Worm (Caenorhabditis elegans) whole organism, L4 larva: ENCODE data around the gene ZK418.5.

Experiments used
- D1046.2 ChIP-seq: fragments of 200-800 bp; sonication (Bioruptor generic); IDR thresholded peaks from 2 replicates; pipeline ENCODE4 v1.3.6; 2022; ENCODE audit warnings: missing genetic modification characterization, missing compliant biosample characterization
- R02D3.7 ChIP-seq: fragments of 150-350 bp; sonication (generic microtip); optimal IDR thresholded peaks from 3 replicates; lab custom pipeline; 2014; ENCODE audit warnings: missing biosample characterization, missing genetic modification characterization
- T20F7.1 ChIP-seq: fragments of 200-800 bp; sonication (Bioruptor generic); optimal IDR thresholded peaks from 2 replicates; lab custom pipeline; 2018; ENCODE audit warnings: mild to moderate bottlenecking, missing genetic modification characterization, missing compliant biosample characterization
- Y5F2A.4 ChIP-seq: fragments of 200-800 bp; sonication (Bioruptor generic); optimal IDR thresholded peaks from 2 replicates; lab custom pipeline; 2018; ENCODE audit warnings: mild to moderate bottlenecking, missing genetic modification characterization, missing compliant biosample characterization
- ZK337.2 ChIP-seq: fragments of 200-800 bp; sonication (Bioruptor generic); IDR thresholded peaks from 2 replicates; pipeline ENCODE4 v1.3.6; 2022; ENCODE audit warnings: missing genetic modification reagents, missing genetic modification characterization, missing compliant biosample characterization
- ama-1 ChIP-seq: fragments of 150-350 bp; optimal IDR thresholded peaks from 2 replicates; lab custom pipeline; 2014; ENCODE audit warnings: inconsistent platforms, mixed read lengths
- arid-1 ChIP-seq: fragments of 200-800 bp; sonication (Bioruptor generic); conservative IDR thresholded peaks from 2 replicates; pipeline ENCODE4 v1.3.6; 2022; ENCODE audit warnings: missing genetic modification reagents, missing genetic modification characterization, missing compliant biosample characterization
- ceh-20 ChIP-seq: fragments of 200-800 bp; sonication (Bioruptor generic); IDR thresholded peaks from 2 replicates; pipeline ENCODE4 v1.3.6; 2022; ENCODE audit warnings: missing genetic modification reagents, missing genetic modification characterization, missing compliant biosample characterization
- ceh-28 ChIP-seq: fragments of 150-350 bp; optimal IDR thresholded peaks from 2 replicates; lab custom pipeline; 2014; ENCODE audit warnings: missing biosample characterization, missing genetic modification reagents, missing genetic modification characterization
- ceh-32 ChIP-seq: sonication (generic microtip); optimal IDR thresholded peaks from 2 replicates; lab custom pipeline; 2016; ENCODE audit warnings: mild to moderate bottlenecking, missing genetic modification characterization, missing compliant biosample characterization; ENCODE audit not compliant: poor library complexity
- ceh-62 ChIP-seq: sonication (generic microtip); optimal IDR thresholded peaks from 2 replicates; lab custom pipeline; 2017; ENCODE audit warnings: missing biosample characterization, missing genetic modification characterization
- ceh-82 ChIP-seq: sonication (generic microtip); optimal IDR thresholded peaks from 2 replicates; lab custom pipeline; 2017; ENCODE audit warnings: missing biosample characterization, missing genetic modification characterization
- ctbp-1 ChIP-seq: fragments of 200-800 bp; sonication (Bioruptor generic); IDR thresholded peaks from 2 replicates; pipeline ENCODE4 v1.3.6; 2022; ENCODE audit warnings: missing genetic modification reagents, missing genetic modification characterization, missing compliant biosample characterization
- daf-16 ChIP-seq, 3 experiments: sonication (generic microtip); optimal IDR thresholded peaks; 2 replicates each; lab custom pipeline; 2016 to 2017; ENCODE audit warnings: missing genetic modification characterization in 3 of 3, missing genetic modification reagents in 3 of 3, mild to moderate bottlenecking in 2 of 3, missing compliant biosample characterization in 2 of 3, missing biosample characterization in 1 of 3, moderate library complexity in 1 of 3
- daf-8 ChIP-seq: fragments of 200-800 bp; sonication (Bioruptor generic); IDR thresholded peaks from 2 replicates; pipeline ENCODE4 v1.3.6; 2022; ENCODE audit warnings: missing genetic modification characterization, missing compliant biosample characterization
- dmd-6 ChIP-seq: fragments of 200-800 bp; sonication (Bioruptor generic); IDR thresholded peaks from 2 replicates; pipeline ENCODE4 v1.3.6; 2022; ENCODE audit warnings: missing genetic modification reagents, missing genetic modification characterization, missing compliant biosample characterization
- dmd-8 ChIP-seq: fragments of 200-800 bp; sonication (Bioruptor generic); IDR thresholded peaks from 2 replicates; pipeline ENCODE4 v1.3.6; 2022; ENCODE audit warnings: missing genetic modification characterization, missing compliant biosample characterization
- duxl-1 ChIP-seq: sonication (generic microtip); optimal IDR thresholded peaks from 2 replicates; lab custom pipeline; 2016; ENCODE audit warnings: mild to moderate bottlenecking, missing genetic modification characterization, moderate library complexity, missing compliant biosample characterization; ENCODE audit not compliant: poor library complexity
- dve-1 ChIP-seq: sonication (generic microtip); optimal IDR thresholded peaks from 2 replicates; lab custom pipeline; 2017; ENCODE audit warnings: antibody characterized with exemption, mild to moderate bottlenecking, missing genetic modification characterization, missing compliant biosample characterization; ENCODE audit not compliant: insufficient read depth
- fkh-10 ChIP-seq: fragments of 150-350 bp; optimal IDR thresholded peaks from 2 replicates; lab custom pipeline; 2014; ENCODE audit warnings: missing biosample characterization, missing genetic modification reagents, missing genetic modification characterization
- gei-8 ChIP-seq: fragments of 200-800 bp; sonication (Bioruptor generic); optimal IDR thresholded peaks from 2 replicates; lab custom pipeline; 2018; ENCODE audit warnings: mild to moderate bottlenecking, missing genetic modification characterization, missing compliant biosample characterization
- hif-1 ChIP-seq, 2 experiments: sonication (generic microtip); optimal IDR thresholded peaks; 2 replicates each; lab custom pipeline; 2016 to 2017; ENCODE audit warnings: missing compliant biosample characterization in 2 of 2, missing genetic modification characterization in 2 of 2, missing genetic modification reagents in 2 of 2, missing genotype in 2 of 2, mild to moderate bottlenecking in 1 of 2
- hlh-11 ChIP-seq: fragments of 200-800 bp; sonication (Bioruptor generic); optimal IDR thresholded peaks from 2 replicates; lab custom pipeline; 2018; ENCODE audit warnings: mild to moderate bottlenecking, missing genetic modification characterization, missing compliant biosample characterization
- hlh-30 ChIP-seq: sonication (generic microtip); optimal IDR thresholded peaks from 2 replicates; lab custom pipeline; 2017; ENCODE audit warnings: antibody characterized with exemption, mild to moderate bottlenecking, missing genetic modification characterization, missing compliant biosample characterization; ENCODE audit not compliant: insufficient read depth
- hmg-1.1 ChIP-seq: fragments of 200-800 bp; sonication (Bioruptor generic); IDR thresholded peaks from 2 replicates; pipeline ENCODE4 v1.3.6; 2022; ENCODE audit warnings: missing genetic modification reagents, missing genetic modification characterization, missing compliant biosample characterization
- lin-15B ChIP-seq: fragments of 150-350 bp; sonication (generic microtip); optimal IDR thresholded peaks from 3 replicates; lab custom pipeline; 2014; ENCODE audit warnings: missing biosample characterization, missing genetic modification characterization
- lin-39 ChIP-seq: fragments of 150-350 bp; optimal IDR thresholded peaks from 2 replicates; lab custom pipeline; 2014; ENCODE audit warnings: missing biosample characterization, missing genetic modification reagents, missing genetic modification characterization
- lsy-2 ChIP-seq, 2 experiments: fragments of 150-350 bp in 1 of 2; sonication (generic microtip) in 1 of 2; optimal IDR thresholded peaks; 2 replicates each; lab custom pipeline; 2014 to 2017; ENCODE audit warnings: missing biosample characterization in 2 of 2, missing genetic modification characterization in 2 of 2
- madf-9 ChIP-seq: fragments of 200-800 bp; sonication (Bioruptor generic); conservative IDR thresholded peaks from 2 replicates; pipeline ENCODE4 v1.3.6; 2022; ENCODE audit warnings: missing genetic modification reagents, missing genetic modification characterization, missing compliant biosample characterization
- mep-1 ChIP-seq: fragments of 150-350 bp; sonication (generic microtip); optimal IDR thresholded peaks from 3 replicates; lab custom pipeline; 2014; ENCODE audit warnings: missing biosample characterization, missing genetic modification characterization
- mes-2 ChIP-seq: sonication (generic microtip); optimal IDR thresholded peaks from 2 replicates; lab custom pipeline; 2016; ENCODE audit warnings: missing genotype, mild to moderate bottlenecking, missing genetic modification characterization, missing compliant biosample characterization; ENCODE audit not compliant: poor library complexity, severe bottlenecking
- mxl-2 ChIP-seq: fragments of 200-800 bp; sonication (Bioruptor generic); conservative IDR thresholded peaks from 2 replicates; pipeline ENCODE4 v1.3.6; 2022; ENCODE audit warnings: missing genetic modification reagents, missing genetic modification characterization, missing compliant biosample characterization
- nhr-10 ChIP-seq: fragments of 150-350 bp; optimal IDR thresholded peaks from 2 replicates; lab custom pipeline; 2014; ENCODE audit warnings: missing biosample characterization, missing genetic modification characterization
- nhr-102 ChIP-seq: sonication (generic microtip); optimal IDR thresholded peaks from 2 replicates; lab custom pipeline; 2016; ENCODE audit warnings: mild to moderate bottlenecking, missing genetic modification characterization, moderate library complexity, missing compliant biosample characterization
- nhr-25 ChIP-seq: sonication (generic microtip); optimal IDR thresholded peaks from 2 replicates; lab custom pipeline; 2017; ENCODE audit warnings: missing genetic modification characterization, mild to moderate bottlenecking, missing compliant biosample characterization, antibody characterized with exemption, moderate library complexity, borderline replicate concordance; ENCODE audit not compliant: insufficient read depth
- nhr-28 ChIP-seq: fragments of 150-350 bp; optimal IDR thresholded peaks from 2 replicates; lab custom pipeline; 2014; ENCODE audit warnings: missing biosample characterization, missing genetic modification characterization
- nhr-41 ChIP-seq: fragments of 200-800 bp; sonication (Bioruptor generic); IDR thresholded peaks from 2 replicates; pipeline ENCODE4 v1.3.6; 2022; ENCODE audit warnings: missing genetic modification reagents, missing genetic modification characterization, missing compliant biosample characterization
- nhr-48 ChIP-seq: sonication (generic microtip); optimal IDR thresholded peaks from 2 replicates; lab custom pipeline; 2016; ENCODE audit warnings: mild to moderate bottlenecking, missing genetic modification characterization, missing compliant biosample characterization
- nhr-6 ChIP-seq: fragments of 150-350 bp; optimal IDR thresholded peaks from 2 replicates; lab custom pipeline; 2014; ENCODE audit warnings: missing biosample characterization, missing genetic modification characterization
- nhr-77 ChIP-seq: fragments of 150-350 bp; optimal IDR thresholded peaks from 2 replicates; lab custom pipeline; 2014; ENCODE audit warnings: missing biosample characterization, missing genetic modification characterization
- php-3 ChIP-seq: fragments of 200-800 bp; sonication (Bioruptor generic); IDR thresholded peaks from 2 replicates; pipeline ENCODE4 v1.3.6; 2022; ENCODE audit warnings: missing genetic modification reagents, missing genetic modification characterization, missing compliant biosample characterization
- pqm-1 ChIP-seq: sonication (generic microtip); optimal IDR thresholded peaks from 2 replicates; lab custom pipeline; 2017; ENCODE audit warnings: missing biosample characterization, missing genetic modification characterization
- rbr-2 ChIP-seq: sonication (generic microtip); optimal IDR thresholded peaks from 2 replicates; lab custom pipeline; 2016; ENCODE audit warnings: missing genotype, missing genetic modification characterization, missing compliant biosample characterization
- set-16 ChIP-seq: fragments of 200-800 bp; sonication (Bioruptor generic); IDR thresholded peaks from 2 replicates; pipeline ENCODE4 v1.3.6; 2022; ENCODE audit warnings: missing genetic modification reagents, missing genetic modification characterization, missing compliant biosample characterization
- spr-3 ChIP-seq: fragments of 200-800 bp; sonication (Bioruptor generic); optimal IDR thresholded peaks from 2 replicates; lab custom pipeline; 2018; ENCODE audit warnings: mild to moderate bottlenecking, missing genetic modification characterization, missing compliant biosample characterization
- tra-1 ChIP-seq: fragments of 200-800 bp; sonication (Bioruptor generic); IDR thresholded peaks from 2 replicates; pipeline ENCODE4 v1.3.6; 2022; ENCODE audit warnings: missing genetic modification reagents, missing genetic modification characterization, missing compliant biosample characterization
- unc-39 ChIP-seq: sonication (generic microtip); optimal IDR thresholded peaks from 2 replicates; lab custom pipeline; 2017; ENCODE audit warnings: missing biosample characterization, missing genetic modification characterization
- vab-7 ChIP-seq: fragments of 200-800 bp; sonication (Bioruptor generic); IDR thresholded peaks from 2 replicates; pipeline ENCODE4 v1.3.6; 2022; ENCODE audit warnings: missing genetic modification reagents, missing genetic modification characterization, missing compliant biosample characterization
- ztf-7 ChIP-seq: fragments of 150-350 bp; optimal IDR thresholded peaks from 2 replicates; lab custom pipeline; 2014; ENCODE audit warnings: missing biosample characterization, missing genetic modification characterization

Gene ZK418.5

ce11 chrIII:7120477-7120876 is 46.8 kb upstream of the ZK418.5 start:
- TF ChIP-seq daf-16 (GFP tag; optimal IDR thresholded peaks at IDR 0.05; lab: Kevin White, UChicago) (no peak), daf-16 (tag; optimal IDR thresholded peaks at IDR 0.05; lab: Kevin White, UChicago) (peak; percentile 61), fkh-10 (GFP tag; lab: Kevin White, UChicago) (no peak), nhr-28 (peak; percentile 63), dve-1 (tag; lab: Kevin White, UChicago) (peak; percentile 64), ztf-7 (tag; lab: Kevin White, UChicago) (peak; percentile 31), arid-1 (0 out of 2 replicates have a peak, but pooled peaks have one; percentile 14), mxl-2 (GFP tag; lab: Robert Waterston, UW) (peak; percentile 96), dmd-6 (peak; percentile 55; the same call in 1 of the 2 replicates), tra-1 (GFP tag; lab: Robert Waterston, UW) (no peak), lin-15B (no peak), nhr-41 (GFP tag; lab: Robert Waterston, UW) (no peak), mes-2 (tag; lab: Kevin White, UChicago) (peak; percentile 45), mep-1 (tag; lab: Kevin White, UChicago) (peak; percentile 40), nhr-48 (peak; percentile 41), nhr-77 (tag; lab: Kevin White, UChicago) (peak; percentile 29), pqm-1 (tag; lab: Kevin White, UChicago) (peak; percentile 12), T20F7.1 (GFP tag; lab: Kevin White, UChicago) (peak; percentile 39), daf-8 (GFP tag; lab: Robert Waterston, UW) (no peak), hlh-11 (tag; lab: Kevin White, UChicago) (peak; percentile 27), lin-39 (tag; lab: Kevin White, UChicago) (no peak), hmg-1.1 (no peak), ceh-32 (tag; lab: Kevin White, UChicago) (no peak), nhr-25 (tag; lab: Kevin White, UChicago) (no peak), ceh-82 (no peak), dmd-8 (GFP tag; lab: Robert Waterston, UW) (no peak), set-16 (no peak), madf-9 (no peak), Y5F2A.4 (GFP tag; lab: Kevin White, UChicago) (no peak), hif-1 (tag; optimal IDR thresholded peaks at IDR 0.05; lab: Kevin White, UChicago) (no peak), ama-1 (peak; percentile 59), spr-3 (GFP tag; lab: Kevin White, UChicago) (no peak), lsy-2 (tag; optimal IDR thresholded peaks at IDR 0.05; lab: Kevin White, UChicago) (peak in 1 of 2 experiments; percentile 66), nhr-10 (tag; lab: Kevin White, UChicago) (peak; percentile 33), R02D3.7 (tag; lab: Kevin White, UChicago) (no peak), duxl-1 (peak; percentile 16), gei-8 (GFP tag; lab: Kevin White, UChicago) (no peak), hlh-30 (tag; lab: Kevin White, UChicago) (peak; percentile 37)

DNA sequence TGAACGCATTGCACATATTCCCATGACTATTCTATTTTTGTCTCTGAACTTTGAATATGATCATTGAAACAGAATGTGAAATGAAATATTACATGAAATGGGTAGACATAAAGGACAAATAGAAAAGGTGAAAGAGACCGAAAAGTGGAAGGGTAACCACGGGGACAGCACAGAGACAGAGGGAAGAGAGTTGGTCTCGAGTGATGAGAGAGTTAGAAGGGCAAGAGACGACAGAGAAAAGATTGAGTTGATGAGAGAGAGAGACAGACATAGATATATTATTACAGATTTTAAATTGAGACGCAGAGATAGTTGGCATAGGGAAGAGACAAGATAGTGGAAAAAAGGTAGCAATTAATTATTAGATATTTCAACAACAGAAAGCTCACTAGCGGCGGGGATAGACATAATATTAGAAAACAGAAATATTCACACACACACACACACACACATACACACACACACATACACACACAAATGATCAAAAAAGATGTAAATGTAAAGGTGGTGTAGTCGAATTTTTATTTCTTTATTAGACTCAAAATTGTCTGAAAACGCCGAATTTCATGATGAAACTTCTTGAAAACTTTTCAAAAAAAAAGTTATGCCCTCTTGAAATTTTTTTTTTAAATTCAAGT is 43.1 kb upstream of the ZK418.5 start:
- TF ChIP-seq ceh-28 (tag; lab: Kevin White, UChicago) (no peak), php-3 (GFP tag; lab: Robert Waterston, UW) (no peak), nhr-6 (tag; lab: Kevin White, UChicago) (peak; percentile 17), ctbp-1 (GFP tag; lab: Robert Waterston, UW) (no peak), T20F7.1 (GFP tag; lab: Kevin White, UChicago) (no peak), lin-15B (no peak), ceh-62 (no peak), nhr-102 (tag; lab: Kevin White, UChicago) (no peak), D1046.2 (GFP tag; lab: Robert Waterston, UW) (no peak), ceh-20 (no peak), mep-1 (tag; lab: Kevin White, UChicago) (peak; percentile 79), ZK337.2 (GFP tag; lab: Robert Waterston, UW) (no peak), nhr-25 (tag; lab: Kevin White, UChicago) (no peak), unc-39 (tag; lab: Kevin White, UChicago) (no peak), rbr-2 (peak; percentile 34), vab-7 (GFP tag; lab: Robert Waterston, UW) (no peak), tra-1 (GFP tag; lab: Robert Waterston, UW) (peak; percentile 46; the same call in 1 of the 2 replicates)
